Worm (Caenorhabditis elegans): ENCODE results near the gene C10A4.4.

DNA sequence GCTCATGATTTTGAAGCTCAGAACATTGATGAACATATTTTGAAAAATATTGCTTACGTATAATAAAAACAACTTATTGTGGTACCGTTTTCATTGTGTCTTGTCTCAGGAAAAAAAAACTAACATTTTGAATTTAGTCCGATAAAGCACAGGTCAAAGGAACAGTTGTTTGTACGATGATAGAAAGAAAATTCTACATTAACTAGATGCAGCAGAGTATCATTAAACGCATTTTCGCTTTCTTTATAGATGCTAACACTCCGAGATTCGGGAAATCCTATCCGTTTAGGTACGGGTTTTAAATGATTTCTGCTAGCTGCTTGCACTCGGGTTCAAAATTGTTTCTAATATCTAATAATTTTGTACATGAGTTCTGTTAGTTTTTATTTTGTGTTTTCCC lies 8.1 kb downstream of the C10A4.4 start:
- TF ChIP-seq ztf-4 (tag; optimal IDR thresholded peaks at IDR 0.05) (no peak), alr-1 (tag; optimal IDR thresholded peaks at IDR 0.05; ENCODE audit: borderline replicate concordance) (no peak), elt-2 (tag; optimal IDR thresholded peaks at IDR 0.05) (no peak), fkh-4 (tag; optimal IDR thresholded peaks at IDR 0.05; ENCODE audit: borderline replicate concordance) (no peak), mdl-1 (tag; optimal IDR thresholded peaks at IDR 0.05) (no peak), unc-130 (tag; optimal IDR thresholded peaks at IDR 0.05) (no peak), unc-62 (GFP tag; optimal IDR thresholded peaks at IDR 0.05) (no peak)
